Worm (Caenorhabditis elegans): ENCODE data around the gene sre-3.
A peak's percentile ranks its signal among the peaks of the same experiment; 100 is the strongest.

The sre-3 gene

ce11 chrII:7385442-7385841 is at the start of gene sre-3:
sre-3 (plus strand) TSS chrII:7385742.
- TF ChIP-seq nhr-11 (tag; optimal IDR thresholded peaks at IDR 0.05) (no peak), ceh-19 (GFP tag; optimal IDR thresholded peaks at IDR 0.05) (no peak), ceh-22 (tag; optimal IDR thresholded peaks at IDR 0.05) (no peak), ref-2 (tag; optimal IDR thresholded peaks at IDR 0.05) (no peak), eyg-1 (tag; optimal IDR thresholded peaks at IDR 0.05) (no peak), mec-3 (tag; optimal IDR thresholded peaks at IDR 0.05; ENCODE audit: borderline replicate concordance) (no peak), pax-1 (tag; optimal IDR thresholded peaks at IDR 0.05) (no peak), C38D4.7 (GFP tag; optimal IDR thresholded peaks at IDR 0.05) (no peak), ztf-16 (tag; optimal IDR thresholded peaks at IDR 0.05) (no peak), zip-5 (tag; optimal IDR thresholded peaks at IDR 0.05) (no peak), sdc-2 (tag; optimal IDR thresholded peaks at IDR 0.05) (no peak), ceh-9 (tag; optimal IDR thresholded peaks at IDR 0.05) (no peak), ceh-34 (tag; optimal IDR thresholded peaks at IDR 0.05) (no peak), hlh-8 (tag; optimal IDR thresholded peaks at IDR 0.05) (no peak), ets-4 (tag; optimal IDR thresholded peaks at IDR 0.05) (no peak), ama-1 (optimal IDR thresholded peaks at IDR 0.05) (no peak), sox-4 (tag; optimal IDR thresholded peaks at IDR 0.05) (no peak), hlh-13 (GFP tag; optimal IDR thresholded peaks at IDR 0.05) (no peak), fkh-10 (GFP tag; optimal IDR thresholded peaks at IDR 0.05) (no peak)

- no peak for TF ChIP-seq pha-4 (tag; optimal IDR thresholded peaks at IDR 0.05)
- TF ChIP-seq elt-2 (tag; optimal IDR thresholded peaks at IDR 0.05): peak; percentile 36
- peak; percentile 3 for TF ChIP-seq nfya-1 (tag; optimal IDR thresholded peaks at IDR 0.05)
- TF ChIP-seq ceh-18 (tag; optimal IDR thresholded peaks at IDR 0.05): peak; percentile 15
- TF ChIP-seq pax-1 (tag; optimal IDR thresholded peaks at IDR 0.05): no peak
- TF ChIP-seq C38D4.7 (GFP tag; optimal IDR thresholded peaks at IDR 0.05): no peak
- peak; percentile 7 for TF ChIP-seq dve-1 (tag; optimal IDR thresholded peaks at IDR 0.05)
- TF ChIP-seq hlh-30 (tag; optimal IDR thresholded peaks at IDR 0.05; ENCODE audit: insufficient read depth): peak; percentile 63
- TF ChIP-seq unc-42 (tag; optimal IDR thresholded peaks at IDR 0.05): no peak
- no peak for TF ChIP-seq ceh-2 (tag; optimal IDR thresholded peaks at IDR 0.05)
- peak; percentile 58 for TF ChIP-seq tbx-2 (tag; optimal IDR thresholded peaks at IDR 0.05)
- TF ChIP-seq unc-3 (GFP tag; conservative IDR thresholded peaks at IDR 0.05): no peak
- no peak for TF ChIP-seq unc-3 (tag; optimal IDR thresholded peaks at IDR 0.05)
- no peak for TF ChIP-seq hlh-15 (tag; optimal IDR thresholded peaks at IDR 0.05)
- no peak for TF ChIP-seq ceh-6 (GFP tag; optimal IDR thresholded peaks at IDR 0.05)
- TF ChIP-seq ceh-31 (tag; optimal IDR thresholded peaks at IDR 0.05): peak; percentile 17
- no peak for TF ChIP-seq sox-2 (GFP tag; IDR thresholded peaks at IDR 0.05)
- no peak for TF ChIP-seq ceh-45 (GFP tag; IDR thresholded peaks at IDR 0.05)
Measured at ce11 chrII:7337469-7337893, 48.1 kb upstream of the sre-3 start.

- TF ChIP-seq npax-4 (tag; optimal IDR thresholded peaks at IDR 0.05) (no peak), ceh-2 (tag; optimal IDR thresholded peaks at IDR 0.05) (no peak), unc-86 (tag; optimal IDR thresholded peaks at IDR 0.05) (no peak), Y22D7AL.16 (tag; optimal IDR thresholded peaks at IDR 0.05) (no peak), pqm-1 (tag; optimal IDR thresholded peaks at IDR 0.05) (no peak), hlh-13 (GFP tag; optimal IDR thresholded peaks at IDR 0.05) (no peak), eyg-1 (tag; optimal IDR thresholded peaks at IDR 0.05) (no peak), ztf-16 (tag; optimal IDR thresholded peaks at IDR 0.05) (no peak)
Measured at ce11 chrII:7338995-7339394, 46.5 kb upstream of the sre-3 start, which contains the start of gene nhr-21. nhr-21 (plus strand) TSS chrII:7339229.

- TF ChIP-seq ceh-45 (GFP tag; IDR thresholded peaks at IDR 0.05) (no peak), tbx-7 (tag; optimal IDR thresholded peaks at IDR 0.05) (no peak), eyg-1 (tag; optimal IDR thresholded peaks at IDR 0.05) (no peak), lim-6 (tag; optimal IDR thresholded peaks at IDR 0.05) (no peak), pat-9 (tag; optimal IDR thresholded peaks at IDR 0.05) (no peak), ama-1 (optimal IDR thresholded peaks at IDR 0.05) (no peak), fkh-6 (tag; optimal IDR thresholded peaks at IDR 0.05) (no peak), pros-1 (tag; optimal IDR thresholded peaks at IDR 0.05) (no peak), unc-55 (GFP tag; optimal IDR thresholded peaks at IDR 0.05) (no peak), fax-1 (tag; optimal IDR thresholded peaks at IDR 0.05) (no peak), gmeb-2 (tag; optimal IDR thresholded peaks at IDR 0.05) (no peak)
Measured at ce11 chrII:7340703-7341102, 44.8 kb upstream of the sre-3 start.

Measured in whole organism, late embryonic.